Worm (Caenorhabditis elegans) whole organism, mixed stage, embryonic: Measurements from ENCODE around the gene Y37D8A.2.

ENCODE experiments used
- bed-3 ChIP-seq: fragments of 200-800 bp; sonication (Bioruptor generic); optimal IDR thresholded peaks from 3 replicates; lab custom pipeline; 2018; ENCODE audit warnings: mild to moderate bottlenecking, missing genetic modification characterization, moderate library complexity, missing compliant biosample characterization
- mab-5 ChIP-seq: fragments of 150-350 bp; optimal IDR thresholded peaks from 2 replicates; lab custom pipeline; 2014; ENCODE audit warnings: missing biosample characterization, missing genetic modification characterization
- sptf-1 ChIP-seq: sonication (generic microtip); optimal IDR thresholded peaks from 2 replicates; lab custom pipeline; 2017; ENCODE audit warnings: mild to moderate bottlenecking, missing genetic modification characterization, moderate library complexity, missing compliant biosample characterization
- unc-62 ChIP-seq: fragments of 150-350 bp; optimal IDR thresholded peaks from 2 replicates; lab custom pipeline; 2014; ENCODE audit warnings: missing biosample characterization, missing genetic modification reagents, missing genetic modification characterization

DNA sequence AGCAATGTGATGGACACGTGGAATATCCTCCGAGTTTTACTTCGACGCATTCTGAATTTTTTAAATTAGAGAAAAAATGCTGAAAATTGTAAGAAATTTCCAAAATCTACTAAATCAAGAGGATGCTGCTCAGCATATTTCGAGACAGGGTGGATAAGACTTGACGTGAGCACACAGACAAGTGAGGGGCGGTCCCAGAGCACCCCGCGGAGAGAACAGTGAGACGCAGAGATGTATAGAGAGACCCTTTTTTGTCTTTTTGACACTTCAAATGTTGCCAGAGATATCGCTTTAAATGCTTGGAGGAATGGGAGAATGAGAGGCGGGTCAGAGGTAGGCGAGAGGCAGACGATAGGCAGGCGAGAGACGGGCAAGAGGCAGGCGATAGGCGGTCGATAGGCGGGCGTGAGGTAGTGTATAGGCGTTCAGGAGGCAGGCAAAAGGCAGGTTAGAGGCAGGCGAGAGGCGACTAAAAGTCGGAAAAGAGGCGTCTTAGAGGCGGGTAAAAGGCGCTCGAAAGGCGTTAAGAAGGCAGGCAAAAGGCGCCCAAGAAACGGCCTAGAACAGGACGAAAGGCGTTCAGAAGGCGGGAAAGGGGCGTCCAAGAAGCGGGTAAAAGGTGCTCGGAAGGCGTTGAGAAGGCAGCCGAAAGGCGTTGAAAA lies 40.2 kb upstream of the Y37D8A.2 start, which contains the start of gene gab-1:
- TF ChIP-seq mab-5 (no peak), unc-62 (GFP tag; lab: Kevin White, UChicago) (no peak), bed-3 (GFP tag; lab: Kevin White, UChicago) (no peak), sptf-1 (peak; percentile 24)
